Worm (Caenorhabditis elegans): Measurements from ENCODE around the gene F55C9.11.

Gene F55C9.11

DNA sequence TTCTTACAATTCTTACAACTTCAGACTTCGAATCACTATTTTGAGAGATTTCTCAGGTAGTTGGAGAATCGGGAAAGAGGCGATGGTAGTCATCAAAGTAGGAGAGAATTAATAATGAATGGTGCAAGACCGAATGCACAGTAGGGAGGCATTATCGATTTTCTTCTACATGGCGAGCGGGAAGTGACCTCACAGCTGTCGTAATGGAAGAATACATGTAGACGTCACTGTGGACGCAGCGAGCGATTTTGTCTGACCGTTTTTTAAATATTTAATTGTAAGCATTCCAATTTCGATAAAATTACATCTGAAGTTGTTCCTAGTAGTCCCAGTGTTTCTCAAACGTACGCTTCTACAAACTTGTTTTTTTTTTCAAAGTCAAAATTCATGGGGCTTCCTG, at the start of gene F55C9.11:
Gene F55C9.11 (minus strand): TSS at position 101 of the 400 bp plus-strand sequence.
- TF ChIP-seq efl-3 (GFP tag; optimal IDR thresholded peaks at IDR 0.05) (no peak), efl-1 (optimal IDR thresholded peaks at IDR 0.05) (no peak), efl-1 (GFP tag; optimal IDR thresholded peaks at IDR 0.05 in 1 of 2) (peak in 1 of 2 experiments; percentile 77), pqm-1 (tag; optimal IDR thresholded peaks at IDR 0.05) (no peak), egl-27 (tag; optimal IDR thresholded peaks at IDR 0.05) (no peak), dpl-1 (GFP tag; optimal IDR thresholded peaks at IDR 0.05) (no peak), ets-5 (GFP tag; IDR thresholded peaks at IDR 0.05) (no peak)

ce11 chrV:19358039-19358438, 48.5 kb upstream of the F55C9.11 start:
- TF ChIP-seq egl-13 (tag; optimal IDR thresholded peaks at IDR 0.05) (no peak), zag-1 (tag; optimal IDR thresholded peaks at IDR 0.05) (no peak), skn-1 (tag; optimal IDR thresholded peaks at IDR 0.05) (no peak), nhr-237 (tag; optimal IDR thresholded peaks at IDR 0.05) (no peak), pag-3 (tag; optimal IDR thresholded peaks at IDR 0.05; ENCODE audit: borderline replicate concordance, insufficient read depth) (no peak), aly-2 (tag; optimal IDR thresholded peaks at IDR 0.05) (no peak), lir-3 (tag; optimal IDR thresholded peaks at IDR 0.05; ENCODE audit: poor library complexity) (no peak), efl-3 (GFP tag; optimal IDR thresholded peaks at IDR 0.05) (no peak), swsn-7 (tag; optimal IDR thresholded peaks at IDR 0.05) (no peak)

- TF ChIP-seq nhr-84 (tag; optimal IDR thresholded peaks at IDR 0.05) (no peak), efl-3 (GFP tag; optimal IDR thresholded peaks at IDR 0.05) (no peak), ceh-8 (GFP tag; optimal IDR thresholded peaks at IDR 0.05) (no peak), blmp-1 (tag; optimal IDR thresholded peaks at IDR 0.05) (no peak), sox-4 (tag; optimal IDR thresholded peaks at IDR 0.05) (no peak), vab-15 (tag; optimal IDR thresholded peaks at IDR 0.05) (no peak), sup-37 (GFP tag; optimal IDR thresholded peaks at IDR 0.05) (no peak), nhr-11 (tag; optimal IDR thresholded peaks at IDR 0.05) (no peak), nhr-47 (tag; optimal IDR thresholded peaks at IDR 0.05) (no peak), unc-130 (tag; optimal IDR thresholded peaks at IDR 0.05) (no peak), efl-1 (optimal IDR thresholded peaks at IDR 0.05) (no peak), efl-1 (GFP tag; optimal IDR thresholded peaks at IDR 0.05 in 1 of 2) (no peak), hlh-17 (GFP tag; optimal IDR thresholded peaks at IDR 0.05; ENCODE audit: borderline replicate concordance) (no peak), nhr-76 (tag; optimal IDR thresholded peaks at IDR 0.05) (no peak), hpl-2 (GFP tag; optimal IDR thresholded peaks at IDR 0.05) (no peak), Y116A8C.19 (tag; optimal IDR thresholded peaks at IDR 0.05; ENCODE audit: borderline replicate concordance) (no peak)
These were observed 47.2 kb upstream of the F55C9.11 start for ce11 chrV:19356717-19357116.

DNA sequence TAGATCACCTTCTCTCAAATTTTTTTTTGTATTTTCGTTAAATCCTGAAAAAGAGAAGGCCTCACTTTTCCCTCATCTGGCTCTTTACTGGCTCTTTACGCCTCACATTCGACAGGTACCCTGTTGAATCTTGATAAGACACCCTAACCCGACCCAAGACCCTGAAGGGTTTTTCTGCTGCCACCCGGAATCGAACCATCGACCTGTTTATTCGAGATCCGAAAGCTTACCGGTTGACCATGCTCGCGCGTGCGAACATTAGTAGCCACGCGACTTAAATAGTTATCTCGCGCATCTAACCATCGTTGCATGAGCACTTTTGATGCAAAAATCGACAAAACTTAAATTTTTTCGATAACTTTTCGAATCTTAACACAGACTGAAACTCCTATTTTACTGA, 45.7 kb upstream of the F55C9.11 start:
- TF ChIP-seq efl-1 (optimal IDR thresholded peaks at IDR 0.05): no peak
- TF ChIP-seq efl-1 (GFP tag; optimal IDR thresholded peaks at IDR 0.05 in 1 of 2): peak in 1 of 2 experiments; percentile 84
- TF ChIP-seq C04F5.9 (tag; optimal IDR thresholded peaks at IDR 0.05): no peak

ce11 chrV:19354506-19354905, 45.0 kb upstream of the F55C9.11 start:
- TF ChIP-seq fkh-10 (GFP tag; optimal IDR thresholded peaks at IDR 0.05): no peak
- no peak for TF ChIP-seq unc-62 (GFP tag; optimal IDR thresholded peaks at IDR 0.05)
- no peak for TF ChIP-seq C04F5.9 (tag; optimal IDR thresholded peaks at IDR 0.05)
- TF ChIP-seq zag-1 (tag; optimal IDR thresholded peaks at IDR 0.05): no peak
- no peak for TF ChIP-seq efl-1 (optimal IDR thresholded peaks at IDR 0.05)
- peak in 1 of 2 experiments; percentile 30 for TF ChIP-seq efl-1 (GFP tag; optimal IDR thresholded peaks at IDR 0.05 in 1 of 2)
- TF ChIP-seq isw-1 (GFP tag; IDR thresholded peaks at IDR 0.05): no peak
- TF ChIP-seq hpl-2 (GFP tag; optimal IDR thresholded peaks at IDR 0.05): no peak

DNA sequence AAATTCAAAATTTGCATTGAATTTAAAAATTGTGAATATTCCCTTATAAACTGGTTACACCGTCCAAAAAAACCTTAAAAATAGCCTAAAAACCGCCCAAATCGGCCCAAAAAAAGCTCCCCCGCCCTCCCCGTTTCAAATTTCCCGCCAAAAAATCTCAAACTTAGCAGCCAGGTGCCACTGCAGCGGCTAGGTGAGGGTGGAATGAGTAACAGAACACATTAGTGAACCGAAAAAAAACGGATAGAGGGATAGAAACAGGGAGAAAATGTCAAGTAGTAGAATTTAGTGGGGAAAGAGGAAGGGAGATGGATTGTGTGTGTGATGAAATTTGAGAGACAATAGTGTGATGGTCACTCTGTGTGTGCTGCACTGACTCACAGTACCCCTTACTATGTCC, 42.5 kb upstream of the F55C9.11 start:
- TF ChIP-seq efl-3 (GFP tag; optimal IDR thresholded peaks at IDR 0.05) (no peak), mep-1 (tag; optimal IDR thresholded peaks at IDR 0.05) (peak; percentile 29), rnt-1 (tag; optimal IDR thresholded peaks at IDR 0.05) (peak; percentile 38), snu-23 (GFP tag; optimal IDR thresholded peaks at IDR 0.05) (no peak), lin-14 (GFP tag; optimal IDR thresholded peaks at IDR 0.05) (peak; percentile 79), pag-3 (tag; optimal IDR thresholded peaks at IDR 0.05; ENCODE audit: borderline replicate concordance, insufficient read depth) (peak; percentile 61), dpl-1 (GFP tag; optimal IDR thresholded peaks at IDR 0.05) (peak in 2 of 3 experiments; percentile 41 to 53), efl-1 (optimal IDR thresholded peaks at IDR 0.05) (peak in 1 of 2 experiments; percentile 37), efl-1 (GFP tag; optimal IDR thresholded peaks at IDR 0.05 in 1 of 2) (peak; percentile 48 to 93), mdl-1 (tag; optimal IDR thresholded peaks at IDR 0.05) (peak in 1 of 2 experiments; percentile 6), snpc-4 (tag; optimal IDR thresholded peaks at IDR 0.05) (no peak), nhr-71 (tag; optimal IDR thresholded peaks at IDR 0.05) (no peak)

Data from whole organism, L1 larva.